Fruit fly (Drosophila melanogaster): ENCODE measurements around the gene whe.

whe gene

dm6 chrX:21373659-21374426 lies 28.7 kb downstream of the whe start, which contains the start of gene slgA (continued):
- TF ChIP-seq unc-4 (GFP tag; IDR thresholded peaks at IDR 0.05; ENCODE audit: partially characterized antibody) (peak; percentile 63), sna (GFP tag; IDR thresholded peaks at IDR 0.05; ENCODE audit: partially characterized antibody) (0 out of 2 replicates have a peak, but pooled peaks have one; percentile 37), Six4 (GFP tag; optimal IDR thresholded peaks at IDR 0.05) (no peak), Scr (GFP tag; IDR thresholded peaks at IDR 0.05; ENCODE audit: partially characterized antibody) (peak; percentile 72; the same call in 1 of the 2 replicates), CG2712 (tag; optimal IDR thresholded peaks at IDR 0.05) (no peak), disco-r (GFP tag; optimal IDR thresholded peaks at IDR 0.05) (no peak), Fer3 (tag; optimal IDR thresholded peaks at IDR 0.05) (no peak), sens (GFP tag) (peak; percentile 82), CG8089 (GFP tag; optimal IDR thresholded peaks at IDR 0.05) (peak; percentile 34), CG3407 (GFP tag; optimal IDR thresholded peaks at IDR 0.05) (no peak), CG12299 (tag; optimal IDR thresholded peaks at IDR 0.05) (no peak), hth (optimal IDR thresholded peaks at IDR 0.05) (no peak), pum (GFP tag; optimal IDR thresholded peaks at IDR 0.05) (peak; percentile 19), sob (GFP tag; IDR thresholded peaks at IDR 0.05) (peak; percentile 68), E2f2 (GFP tag; IDR thresholded peaks at IDR 0.05) (peak; percentile 87), Dek (tag; optimal IDR thresholded peaks at IDR 0.05) (no peak), NC2β (GFP tag; optimal IDR thresholded peaks at IDR 0.05) (peak; percentile 48), ap (GFP tag; IDR thresholded peaks at IDR 0.05) (no peak), Gsc (GFP tag; IDR thresholded peaks at IDR 0.05) (no peak), jing (GFP tag; optimal IDR thresholded peaks at IDR 0.05) (no peak), prd (optimal IDR thresholded peaks at IDR 0.05) (no peak), prd (GFP tag; IDR thresholded peaks at IDR 0.05) (no peak), Rfx (GFP tag; IDR thresholded peaks at IDR 0.05) (peak; percentile 64), Meics (GFP tag; optimal IDR thresholded peaks at IDR 0.05) (no peak), CG2120 (GFP tag; optimal IDR thresholded peaks at IDR 0.05) (peak; percentile 65), HmgD (GFP tag; optimal IDR thresholded peaks at IDR 0.05) (peak; percentile 62), CG12769 (tag; optimal IDR thresholded peaks at IDR 0.05) (peak; percentile 53), CG3726 (GFP tag; IDR thresholded peaks at IDR 0.05) (no peak), CG8944 (GFP tag; optimal IDR thresholded peaks at IDR 0.05) (peak; percentile 34), nerfin-1 (tag; optimal IDR thresholded peaks at IDR 0.05) (no peak), CG9817 (tag; optimal IDR thresholded peaks at IDR 0.05) (no peak), CG32532 (GFP tag; IDR thresholded peaks at IDR 0.05) (peak; percentile 22; the same call in 1 of the 2 replicates), sens-2 (GFP tag; IDR thresholded peaks at IDR 0.05) (no peak), shn (GFP tag; optimal IDR thresholded peaks at IDR 0.05) (peak; percentile 25), exex (tag; optimal IDR thresholded peaks at IDR 0.05) (no peak), Ets65A (GFP tag) (peak; percentile 85), CG4820 (GFP tag; optimal IDR thresholded peaks at IDR 0.05) (peak; percentile 24), ash1 (GFP tag; optimal IDR thresholded peaks at IDR 0.05) (no peak), CG7963 (GFP tag; IDR thresholded peaks at IDR 0.05; ENCODE audit: partially characterized antibody) (peak; percentile 49; the same call in 1 of the 3 replicates), chinmo (GFP tag; IDR thresholded peaks at IDR 0.05; ENCODE audit: partially characterized antibody) (peak; percentile 62; the same call in 1 of the 4 replicates), Dad (GFP tag; optimal IDR thresholded peaks at IDR 0.05) (no peak), gfzf (GFP tag; optimal IDR thresholded peaks at IDR 0.05) (peak; percentile 27), CG34224 (GFP tag; IDR thresholded peaks at IDR 0.05; ENCODE audit: partially characterized antibody) (peak; percentile 62; the same call in 2 of the 3 replicates), croc (GFP tag; conservative IDR thresholded peaks at IDR 0.05) (no peak), corto (GFP tag; optimal IDR thresholded peaks at IDR 0.05) (no peak), CG8290 (GFP tag; optimal IDR thresholded peaks at IDR 0.05) (peak; percentile 61), CG8290 (tag; optimal IDR thresholded peaks at IDR 0.05) (peak; percentile 18 to 83), ham (GFP tag; IDR thresholded peaks at IDR 0.05) (no peak), stc (GFP tag; IDR thresholded peaks at IDR 0.05) (no peak), Dfd (GFP tag; optimal IDR thresholded peaks at IDR 0.05) (no peak), CG1602 (GFP tag; optimal IDR thresholded peaks at IDR 0.05) (no peak)

Measured in whole organism, embryonic.